Fruit fly (Drosophila melanogaster): ENCODE results near the gene CG6310.

DNA sequence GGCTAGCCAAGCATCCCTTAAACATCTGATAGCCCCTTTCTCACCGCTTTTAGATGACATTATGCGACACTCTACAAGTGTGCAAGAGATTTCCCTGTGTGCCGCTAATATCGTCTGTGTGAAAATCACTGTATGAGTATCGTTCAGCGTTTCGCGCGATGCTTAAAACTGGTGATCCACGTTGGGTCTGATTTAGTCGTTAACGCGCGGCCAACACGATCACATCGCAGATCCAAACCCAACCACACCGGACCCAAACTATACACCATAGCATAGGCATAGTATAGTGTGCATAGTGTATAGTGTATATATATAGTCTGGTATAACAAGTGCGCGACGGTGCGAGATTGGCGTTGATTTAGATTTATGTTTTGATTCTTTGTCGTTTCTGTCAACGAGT, 15.8 kb downstream of the CG6310 start, which contains the start of gene CG7888:
- TF ChIP-seq pan (optimal IDR thresholded peaks at IDR 0.05) (no peak), CG8478 (optimal IDR thresholded peaks at IDR 0.05) (no peak), psq (optimal IDR thresholded peaks at IDR 0.05) (no peak), Dll (optimal IDR thresholded peaks at IDR 0.05) (no peak), EcR (GFP tag; optimal IDR thresholded peaks at IDR 0.05) (no peak)
